Fruit fly (Drosophila melanogaster): ENCODE data around the gene LManI.

Gene LManI

dm6 chr2L:10457191-10457899 lies at the start of gene LManI, which contains the start of gene LManII:
Gene LManI (minus strand): TSS chr2L:10457241.
Gene LManII (plus strand): TSS chr2L:10457658.
- TF ChIP-seq CG32006 (GFP tag; optimal IDR thresholded peaks at IDR 0.05) (no peak), CG15336 (GFP tag; IDR thresholded peaks at IDR 0.05) (no peak), Hr38 (GFP tag; optimal IDR thresholded peaks at IDR 0.05) (no peak), CG3032 (tag; optimal IDR thresholded peaks at IDR 0.05) (no peak), svp (GFP tag) (peak; percentile 72)

- TF ChIP-seq CG6854 (GFP tag; optimal IDR thresholded peaks at IDR 0.05) (no peak), Eip78C (GFP tag) (peak; percentile 30)
Measured at dm6 chr2L:10505345-10505744, 48.3 kb upstream of the LManI start.

DNA sequence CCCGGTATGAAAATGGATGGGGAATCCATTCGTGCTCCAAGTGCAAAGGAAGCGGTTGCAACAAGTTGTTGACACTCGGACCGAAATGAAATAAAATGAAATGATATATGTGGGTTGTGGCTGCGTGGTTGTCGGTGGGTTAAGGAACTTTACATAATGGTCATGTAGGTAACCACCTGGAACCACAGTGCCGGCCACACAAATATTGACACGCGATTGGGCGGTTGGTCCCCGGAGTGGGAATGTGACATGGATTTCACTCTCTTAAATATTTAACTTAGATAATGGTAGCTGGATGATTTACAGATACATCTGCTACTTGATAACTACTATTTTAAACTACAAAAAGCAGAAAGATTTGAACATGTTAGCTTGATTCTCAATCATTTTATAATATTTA lies 47.9 kb upstream of the LManI start:
- TF ChIP-seq CG34406 (GFP tag; optimal IDR thresholded peaks at IDR 0.05) (no peak), spab (GFP tag; optimal IDR thresholded peaks at IDR 0.05) (no peak), topi (GFP tag; optimal IDR thresholded peaks at IDR 0.05) (no peak), CG8632 (GFP tag; optimal IDR thresholded peaks at IDR 0.05) (no peak), CG8119 (GFP tag; IDR thresholded peaks at IDR 0.05) (no peak), achi (GFP tag; optimal IDR thresholded peaks at IDR 0.05) (no peak), CG6808 (GFP tag; optimal IDR thresholded peaks at IDR 0.05) (peak; percentile 2), CG15336 (GFP tag; IDR thresholded peaks at IDR 0.05) (no peak), CG3919 (GFP tag; optimal IDR thresholded peaks at IDR 0.05) (peak; percentile 19), CG4318 (GFP tag; optimal IDR thresholded peaks at IDR 0.05) (no peak), pdm3 (GFP tag; optimal IDR thresholded peaks at IDR 0.05) (no peak), Eip75B (GFP tag; optimal IDR thresholded peaks at IDR 0.05) (no peak), Gug (GFP tag; IDR thresholded peaks at IDR 0.05) (no peak), Lpt (GFP tag; optimal IDR thresholded peaks at IDR 0.05) (no peak), Ets96B (tag; optimal IDR thresholded peaks at IDR 0.05) (no peak), dsx (GFP tag; optimal IDR thresholded peaks at IDR 0.05; ENCODE audit: poor library complexity, severe bottlenecking) (no peak), fkh (GFP tag; optimal IDR thresholded peaks at IDR 0.05) (peak; percentile 84), eg (GFP tag; IDR thresholded peaks at IDR 0.05) (peak; percentile 14; the same call in 1 of the 3 replicates), CG9139 (GFP tag; optimal IDR thresholded peaks at IDR 0.05) (no peak), CG6792 (GFP tag; optimal IDR thresholded peaks at IDR 0.05) (no peak), Hr39 (GFP tag; optimal IDR thresholded peaks at IDR 0.05) (no peak), Smox (GFP tag; optimal IDR thresholded peaks at IDR 0.05) (no peak), fd85E (GFP tag; optimal IDR thresholded peaks at IDR 0.05) (no peak), esn (GFP tag; optimal IDR thresholded peaks at IDR 0.05) (peak; percentile 17), Eip78C (GFP tag) (peak; percentile 56), svp (GFP tag) (no peak), fd59A (GFP tag; optimal IDR thresholded peaks at IDR 0.05) (no peak), CG32006 (GFP tag; optimal IDR thresholded peaks at IDR 0.05) (no peak), ss (GFP tag; optimal IDR thresholded peaks at IDR 0.05) (peak; percentile 21 to 39), CG11762 (GFP tag; optimal IDR thresholded peaks at IDR 0.05; ENCODE audit: insufficient read depth) (no peak), dac (GFP tag; optimal IDR thresholded peaks at IDR 0.05) (no peak), Hr38 (GFP tag; optimal IDR thresholded peaks at IDR 0.05) (no peak), vri (GFP tag; optimal IDR thresholded peaks at IDR 0.05) (peak; percentile 28), CG16779 (tag; optimal IDR thresholded peaks at IDR 0.05) (no peak), CG31627 (GFP tag; optimal IDR thresholded peaks at IDR 0.05) (no peak), CG6854 (GFP tag; optimal IDR thresholded peaks at IDR 0.05) (peak; percentile 59), net (GFP tag; optimal IDR thresholded peaks at IDR 0.05) (no peak), Blimp-1 (GFP tag; optimal IDR thresholded peaks at IDR 0.05) (peak; percentile 26), CG10631 (GFP tag; optimal IDR thresholded peaks at IDR 0.05) (no peak), Hr4 (GFP tag; optimal IDR thresholded peaks at IDR 0.05) (no peak)

Measured in whole organism, prepupa.